Fruit fly (Drosophila melanogaster): ENCODE data around the gene Ythdc1.

DNA sequence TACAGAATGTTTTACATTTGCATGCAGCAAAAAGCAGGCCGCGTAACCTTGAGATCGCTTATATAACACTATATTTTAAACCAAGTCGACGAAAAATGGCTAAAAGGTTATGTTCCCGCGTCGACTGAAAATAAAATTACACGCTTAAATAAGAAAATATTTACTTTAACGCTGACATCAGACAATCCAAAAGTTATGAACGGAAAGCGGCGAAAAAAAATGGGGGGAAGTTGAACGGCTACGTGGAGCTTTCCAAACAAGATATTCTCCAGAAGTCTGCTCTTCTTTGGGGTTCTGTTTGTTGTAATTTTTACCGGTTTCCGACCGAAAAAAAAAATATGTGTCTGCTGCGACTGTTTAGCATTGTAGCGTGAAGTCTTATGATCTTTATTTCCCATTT lies 29.4 kb downstream of the Ythdc1 start:
- TF ChIP-seq CG10348 (GFP tag; IDR thresholded peaks at IDR 0.05) = no peak
- no peak for TF ChIP-seq D1 (tag; optimal IDR thresholded peaks at IDR 0.05)
- TF ChIP-seq CG32121 (GFP tag; IDR thresholded peaks at IDR 0.05) = no peak
- TF ChIP-seq Pif1B (GFP tag; optimal IDR thresholded peaks at IDR 0.05) = no peak
- TF ChIP-seq CG9948 (tag; optimal IDR thresholded peaks at IDR 0.05) = no peak
- no peak for TF ChIP-seq fd96Ca (GFP tag; IDR thresholded peaks at IDR 0.05)

All from whole organism, pupa.